Worm (Caenorhabditis elegans) whole organism, L4/young adult: ENCODE data around the gene Y57A10A.14.

ENCODE experiments used
- W03F9.2 ChIP-seq: fragments of 150-350 bp; optimal IDR thresholded peaks from 2 replicates; lab custom pipeline; 2014; ENCODE audit warnings: missing biosample characterization, missing genetic modification characterization
- dao-5 ChIP-seq: sonication (generic microtip); optimal IDR thresholded peaks from 2 replicates; lab custom pipeline; 2016; ENCODE audit warnings: missing genotype, missing genetic modification characterization, moderate library complexity, missing compliant biosample characterization

DNA sequence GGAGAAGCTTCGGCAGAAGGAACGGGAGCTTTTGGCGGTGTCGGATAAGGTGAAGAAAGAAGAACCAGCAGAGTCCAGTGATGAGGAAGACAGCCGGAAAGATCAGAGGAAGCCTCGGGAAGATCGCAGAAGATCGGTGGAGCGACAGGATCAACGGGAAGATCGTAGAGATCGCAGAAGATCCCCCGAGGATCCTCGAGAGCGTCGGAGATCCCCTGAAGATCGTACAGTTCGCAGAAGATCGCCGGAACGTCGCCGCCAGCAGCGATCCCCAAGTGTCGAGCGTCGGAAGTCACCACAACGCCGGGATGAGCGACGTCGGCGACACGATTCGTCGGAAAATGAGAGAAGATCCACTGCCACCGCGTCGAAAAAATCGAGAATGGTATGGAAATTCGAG lies 40.5 kb downstream of the Y57A10A.14 start:
- TF ChIP-seq dao-5 (no peak), W03F9.2 (tag; lab: Kevin White, UChicago) (no peak)
